Fruit fly (Drosophila melanogaster) S2 (cell line): ENCODE data around the gene Pka-C2.

Experiments used
- CG8478 ChIP-seq: fragments of >200 bp; optimal IDR thresholded peaks from 2 replicates; lab custom pipeline; 2018
- CTCF ChIP-seq, 2 experiments: fragments of >200 bp; optimal IDR thresholded peaks; 2 replicates each; lab custom pipeline; 2018

- TF ChIP-seq CG8478 (lab: Kevin White, UChicago) (no peak), CTCF (optimal IDR thresholded peaks at IDR 0.05; lab: Kevin White, UChicago) (no peak)
These were observed 48.2 kb upstream of the Pka-C2 start, which contains the start of gene Npc2g for dm6 chr3R:30745104-30745503.
